Worm (Caenorhabditis elegans): ENCODE data around the gene ZC449.2.

The ZC449.2 gene

DNA sequence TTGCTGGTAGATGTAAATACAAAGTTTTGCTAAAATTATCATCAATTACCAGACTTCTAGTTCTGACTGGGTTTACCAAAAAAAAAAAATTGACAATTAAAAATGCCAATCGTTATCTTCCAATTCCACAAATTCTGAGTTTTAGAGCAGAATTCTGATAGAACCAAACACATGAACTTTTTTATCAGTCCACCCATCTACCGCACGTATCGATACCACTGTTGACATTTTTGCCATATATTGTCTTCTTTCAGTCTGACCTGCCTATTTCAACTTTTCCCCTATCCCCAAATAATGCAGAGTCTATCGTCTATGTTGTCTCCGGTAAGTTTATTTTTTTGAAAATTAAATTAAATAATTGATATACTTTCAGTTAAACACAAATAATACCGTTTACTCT lies 7.3 kb upstream of the ZC449.2 start, which contains the start of gene ZC449.7:
Gene ZC449.7 (plus strand): TSS at position 249 of the 400 bp plus-strand sequence.
- TF ChIP-seq ceh-18 (tag; optimal IDR thresholded peaks at IDR 0.05) (no peak), pha-4 (tag; optimal IDR thresholded peaks at IDR 0.05) (no peak), K09A11.1 (tag; optimal IDR thresholded peaks at IDR 0.05; ENCODE audit: insufficient read depth) (no peak), C38D4.7 (GFP tag; optimal IDR thresholded peaks at IDR 0.05) (no peak), ceh-19 (GFP tag; optimal IDR thresholded peaks at IDR 0.05) (no peak), odd-2 (tag; optimal IDR thresholded peaks at IDR 0.05) (no peak), ets-4 (tag; optimal IDR thresholded peaks at IDR 0.05) (no peak), ceh-31 (tag; optimal IDR thresholded peaks at IDR 0.05) (no peak), fkh-10 (GFP tag; optimal IDR thresholded peaks at IDR 0.05) (no peak), ceh-48 (tag; optimal IDR thresholded peaks at IDR 0.05) (no peak), tbx-2 (tag; optimal IDR thresholded peaks at IDR 0.05) (no peak)

ce11 chrX:5015775-5016174 lies 5.3 kb upstream of the ZC449.2 start, which contains the start of gene ZC449.8:
Gene ZC449.8 (plus strand): TSS chrX:5016075.
- no peak for TF ChIP-seq unc-86 (tag; optimal IDR thresholded peaks at IDR 0.05)
- no peak for TF ChIP-seq ets-4 (tag; optimal IDR thresholded peaks at IDR 0.05)

ce11 chrX:5017591-5017990 lies 3.5 kb upstream of the ZC449.2 start, which contains the start of gene sek-3:
Gene sek-3 (plus strand): TSS chrX:5017891.
- TF ChIP-seq hlh-13 (GFP tag; optimal IDR thresholded peaks at IDR 0.05) (no peak), ref-2 (tag; optimal IDR thresholded peaks at IDR 0.05) (no peak), eyg-1 (tag; optimal IDR thresholded peaks at IDR 0.05) (no peak)

DNA sequence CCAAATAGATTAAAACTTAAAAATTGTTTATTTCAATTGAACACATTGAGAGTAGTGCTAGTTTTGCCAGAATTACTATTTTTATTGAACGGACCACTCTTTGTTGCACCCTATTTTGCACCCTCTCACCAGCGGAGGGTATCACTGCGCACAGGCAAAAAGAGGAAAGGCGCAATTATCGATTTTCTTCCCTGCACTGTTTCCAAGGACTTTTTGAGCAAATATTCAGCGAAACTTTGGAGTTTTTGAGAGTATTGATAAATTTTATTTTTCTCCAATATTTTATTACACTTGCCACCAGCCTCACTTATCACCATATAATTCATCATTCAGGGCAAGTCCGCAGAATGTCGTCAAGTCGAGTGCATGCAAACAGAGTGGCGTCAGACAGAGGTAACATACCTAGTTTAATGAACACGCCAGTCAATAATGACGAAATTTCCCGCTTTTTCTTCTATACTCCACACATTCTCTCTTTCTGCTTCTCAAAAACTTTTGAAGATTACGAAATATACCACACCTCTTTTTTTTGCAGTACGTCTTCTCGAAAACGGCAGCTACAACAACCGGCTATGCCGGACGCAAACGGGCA lies 2.9 kb upstream of the ZC449.2 start:
- TF ChIP-seq fkh-10 (GFP tag; optimal IDR thresholded peaks at IDR 0.05) = no peak
- TF ChIP-seq odd-2 (tag; optimal IDR thresholded peaks at IDR 0.05) = no peak
- peak; percentile 11 for TF ChIP-seq nfya-1 (tag; optimal IDR thresholded peaks at IDR 0.05)
- no peak for TF ChIP-seq pha-4 (tag; optimal IDR thresholded peaks at IDR 0.05)
- TF ChIP-seq ceh-48 (tag; optimal IDR thresholded peaks at IDR 0.05) = peak; percentile 72

- peak; percentile 30 for TF ChIP-seq ceh-19 (GFP tag; optimal IDR thresholded peaks at IDR 0.05)
- TF ChIP-seq hlh-30 (tag; optimal IDR thresholded peaks at IDR 0.05; ENCODE audit: insufficient read depth) = no peak
- TF ChIP-seq sox-4 (tag; optimal IDR thresholded peaks at IDR 0.05) = peak; percentile 49
- TF ChIP-seq gmeb-2 (tag; optimal IDR thresholded peaks at IDR 0.05) = peak; percentile 27
- peak; percentile 30 for TF ChIP-seq elt-2 (tag; optimal IDR thresholded peaks at IDR 0.05)
- TF ChIP-seq unc-55 (GFP tag; optimal IDR thresholded peaks at IDR 0.05) = no peak
- TF ChIP-seq sox-2 (GFP tag; IDR thresholded peaks at IDR 0.05) = peak; percentile 52
- TF ChIP-seq odd-2 (tag; optimal IDR thresholded peaks at IDR 0.05) = no peak
- peak; percentile 4 for TF ChIP-seq fkh-6 (tag; optimal IDR thresholded peaks at IDR 0.05)
- TF ChIP-seq ama-1 (optimal IDR thresholded peaks at IDR 0.05) = no peak
- no peak for TF ChIP-seq K02D7.2 (tag; optimal IDR thresholded peaks at IDR 0.05)
- no peak for TF ChIP-seq pax-1 (tag; optimal IDR thresholded peaks at IDR 0.05)
- TF ChIP-seq unc-86 (tag; optimal IDR thresholded peaks at IDR 0.05) = no peak
- peak; percentile 13 for TF ChIP-seq ceh-2 (tag; optimal IDR thresholded peaks at IDR 0.05)
- TF ChIP-seq hlh-15 (tag; optimal IDR thresholded peaks at IDR 0.05) = peak; percentile 40
- peak; percentile 10 for TF ChIP-seq madf-2 (tag; optimal IDR thresholded peaks at IDR 0.05)
- no peak for TF ChIP-seq nfya-1 (tag; optimal IDR thresholded peaks at IDR 0.05)
- TF ChIP-seq ceh-34 (tag; optimal IDR thresholded peaks at IDR 0.05) = peak; percentile 6
- TF ChIP-seq F13H6.1 (tag; optimal IDR thresholded peaks at IDR 0.05) = no peak
- TF ChIP-seq Y22D7AL.16 (tag; optimal IDR thresholded peaks at IDR 0.05) = peak; percentile 44
- TF ChIP-seq tbx-2 (tag; optimal IDR thresholded peaks at IDR 0.05) = peak; percentile 45
- peak; percentile 21 for TF ChIP-seq ztf-16 (tag; optimal IDR thresholded peaks at IDR 0.05)
- no peak for TF ChIP-seq tbx-7 (tag; optimal IDR thresholded peaks at IDR 0.05)
- TF ChIP-seq pros-1 (tag; optimal IDR thresholded peaks at IDR 0.05) = no peak
- TF ChIP-seq lin-11 (tag; optimal IDR thresholded peaks at IDR 0.05) = peak; percentile 24
- peak; percentile 61 for TF ChIP-seq nhr-232 (tag; optimal IDR thresholded peaks at IDR 0.05)
- no peak for TF ChIP-seq ahr-1 (tag; optimal IDR thresholded peaks at IDR 0.05)
- TF ChIP-seq C38D4.7 (GFP tag; optimal IDR thresholded peaks at IDR 0.05) = peak; percentile 53
- no peak for TF ChIP-seq mec-3 (tag; optimal IDR thresholded peaks at IDR 0.05; ENCODE audit: borderline replicate concordance)
- TF ChIP-seq pag-3 (tag; optimal IDR thresholded peaks at IDR 0.05; ENCODE audit: borderline replicate concordance) = no peak
- no peak for TF ChIP-seq ceh-14 (tag; optimal IDR thresholded peaks at IDR 0.05)
- TF ChIP-seq ets-4 (tag; optimal IDR thresholded peaks at IDR 0.05) = no peak
- peak; percentile 65 for TF ChIP-seq che-1 (tag; optimal IDR thresholded peaks at IDR 0.05)
- TF ChIP-seq ceh-48 (tag; optimal IDR thresholded peaks at IDR 0.05) = no peak
- TF ChIP-seq hlh-13 (GFP tag; optimal IDR thresholded peaks at IDR 0.05) = peak; percentile 15
- TF ChIP-seq ceh-31 (tag; optimal IDR thresholded peaks at IDR 0.05) = peak; percentile 3
These were observed 1.6 kb downstream of the ZC449.2 start for ce11 chrX:5022682-5023081.

All from whole organism, late embryonic.